Fruit fly (Drosophila melanogaster) Kc167 (cell line): Measurements from ENCODE around the gene CG11403.

ENCODE experiments used
- psq ChIP-seq: fragments of >200 bp; optimal IDR thresholded peaks from 2 replicates; lab custom pipeline; 2017; ENCODE audit warnings: missing external identifiers
- ttk ChIP-seq: sonication (Bioruptor generic); optimal IDR thresholded peaks from 2 replicates; lab custom pipeline; 2017; ENCODE audit warnings: missing external identifiers

DNA sequence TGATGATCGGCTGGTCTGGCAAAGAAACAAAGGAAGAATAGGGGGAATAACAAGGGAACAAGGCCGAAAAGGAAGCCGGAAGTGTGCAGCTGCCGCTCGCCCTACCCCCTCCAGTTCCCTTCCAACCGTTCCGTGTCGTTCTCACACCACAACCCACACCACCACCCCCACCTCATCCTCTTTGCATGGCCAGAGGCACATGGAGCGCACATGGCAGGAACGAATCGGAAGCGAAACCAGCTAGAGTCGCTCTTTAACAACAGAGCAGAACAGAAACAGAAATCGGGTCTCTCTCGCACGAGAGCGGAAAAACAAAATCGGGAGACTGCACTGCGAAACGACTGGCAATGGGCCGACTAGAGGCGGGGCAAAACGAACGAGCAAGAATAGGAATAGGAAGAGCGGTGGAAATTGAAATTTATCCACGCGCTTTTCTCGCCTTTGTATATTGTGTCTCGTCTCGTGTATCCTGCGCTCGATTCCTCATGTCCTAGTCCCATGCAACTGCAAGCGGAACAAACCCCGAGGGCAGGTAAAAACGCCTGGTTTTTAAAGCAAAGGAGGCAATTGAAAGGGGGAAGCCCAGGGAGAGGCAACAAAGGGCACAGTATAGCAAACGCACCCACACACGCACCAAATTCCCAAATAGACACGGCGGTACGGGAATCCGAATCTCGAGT, 7.0 kb downstream of the CG11403 start:
- TF ChIP-seq ttk (lab: Kevin White, UChicago): no peak
- no peak for TF ChIP-seq psq
